Worm (Caenorhabditis elegans) whole organism, young adult: ENCODE measurements around the gene rga-1.

ENCODE experiments used
- F10E7.11 ChIP-seq: sonication (generic microtip); optimal IDR thresholded peaks from 2 replicates; lab custom pipeline; 2017; ENCODE audit warnings: mild to moderate bottlenecking, missing genetic modification characterization, moderate library complexity, missing compliant biosample characterization
- F49E8.2 ChIP-seq: sonication (generic microtip); optimal IDR thresholded peaks from 3 replicates; lab custom pipeline; 2017; ENCODE audit warnings: missing genetic modification characterization, mild to moderate bottlenecking, missing compliant biosample characterization, antibody characterized with exemption, moderate library complexity; ENCODE audit not compliant: insufficient read depth
- Y95B8A.8 ChIP-seq: fragments of 200-800 bp; sonication (Bioruptor generic); IDR thresholded peaks from 2 replicates; pipeline ENCODE4 v1.3.6; 2022; ENCODE audit warnings: missing genetic modification reagents, missing genetic modification characterization, missing compliant biosample characterization
- die-1 ChIP-seq: sonication (generic microtip); optimal IDR thresholded peaks from 2 replicates; lab custom pipeline; 2016; ENCODE audit warnings: missing genotype, mild to moderate bottlenecking, missing genetic modification characterization, missing compliant biosample characterization
- dox-1 ChIP-seq: fragments of 200-800 bp; sonication (Bioruptor generic); IDR thresholded peaks from 2 replicates; pipeline ENCODE4 v1.3.6; 2022; ENCODE audit warnings: missing genetic modification reagents, missing genetic modification characterization, missing compliant biosample characterization
- lag-1 ChIP-seq: fragments of 200-800 bp; sonication (Bioruptor generic); IDR thresholded peaks from 2 replicates; pipeline ENCODE4 v1.3.6; 2022; ENCODE audit warnings: missing genetic modification reagents, missing genetic modification characterization, missing compliant biosample characterization
- ztf-25 ChIP-seq: fragments of 200-800 bp; sonication (Bioruptor generic); IDR thresholded peaks from 2 replicates; pipeline ENCODE4 v1.3.6; 2022; ENCODE audit warnings: missing genetic modification reagents, missing genetic modification characterization, missing compliant biosample characterization

DNA sequence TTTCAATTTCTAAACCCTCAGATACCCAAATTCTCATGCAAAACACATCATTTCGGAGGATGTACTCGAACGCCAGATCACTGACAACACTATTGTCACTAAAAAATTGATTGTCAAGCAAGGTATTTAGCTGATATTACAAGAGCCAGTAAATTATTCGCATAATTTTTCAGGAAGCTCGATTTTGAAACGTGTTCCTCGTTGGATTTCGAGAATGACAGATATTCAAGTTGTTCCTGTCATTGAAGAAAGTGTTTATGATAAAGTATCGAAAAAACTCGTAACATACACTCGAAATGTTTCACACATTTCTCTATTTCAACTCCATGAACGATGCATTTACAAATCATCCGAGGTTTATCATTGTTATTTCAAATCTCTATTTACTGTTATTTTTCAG is 31.1 kb downstream of the rga-1 start:
- no peak for TF ChIP-seq dox-1 (GFP tag; lab: Robert Waterston, UW)
- no peak for TF ChIP-seq F49E8.2 (tag; lab: Kevin White, UChicago)
- no peak for TF ChIP-seq Y95B8A.8 (GFP tag; lab: Robert Waterston, UW)
- no peak for TF ChIP-seq ztf-25
- TF ChIP-seq lag-1 (GFP tag; lab: Robert Waterston, UW), result no peak
- no peak for TF ChIP-seq F10E7.11 (tag; lab: Kevin White, UChicago)
- TF ChIP-seq die-1 (tag; lab: Kevin White, UChicago), result no peak
